Worm (Caenorhabditis elegans) whole organism, late embryonic: ENCODE results near the gene R03H10.4.

Experiments used
- C38D4.7 ChIP-seq: fragments of 200-800 bp; sonication (Bioruptor generic); optimal IDR thresholded peaks from 2 replicates; lab custom pipeline; 2018; ENCODE audit warnings: mild to moderate bottlenecking, missing genetic modification characterization, moderate library complexity, missing compliant biosample characterization
- ceh-30 ChIP-seq: fragments of 150-350 bp; optimal IDR thresholded peaks from 2 replicates; lab custom pipeline; 2014; ENCODE audit warnings: missing biosample characterization, missing genetic modification characterization
- ets-4 ChIP-seq: sonication (generic microtip); optimal IDR thresholded peaks from 2 replicates; lab custom pipeline; 2016; ENCODE audit warnings: missing genetic modification characterization, missing compliant biosample characterization
- pha-4 ChIP-seq: fragments of 150-350 bp; optimal IDR thresholded peaks from 2 replicates; lab custom pipeline; 2018; ENCODE audit warnings: missing biosample characterization, missing genetic modification reagents, missing genetic modification characterization
- rnt-1 ChIP-seq: sonication (generic microtip); optimal IDR thresholded peaks from 2 replicates; lab custom pipeline; 2016; ENCODE audit warnings: missing genetic modification characterization, missing compliant biosample characterization
- sdc-2 ChIP-seq: sonication (generic microtip); optimal IDR thresholded peaks from 2 replicates; lab custom pipeline; 2016; ENCODE audit warnings: missing genotype, missing genetic modification characterization, missing compliant biosample characterization
- syd-9 ChIP-seq: sonication (generic microtip); optimal IDR thresholded peaks from 2 replicates; lab custom pipeline; 2016; ENCODE audit warnings: mild to moderate bottlenecking, missing genetic modification characterization, moderate library complexity, missing compliant biosample characterization
- unc-86 ChIP-seq: sonication (generic microtip); optimal IDR thresholded peaks from 2 replicates; lab custom pipeline; 2016; ENCODE audit warnings: missing genetic modification characterization, missing compliant biosample characterization

ce11 chrII:4203729-4204184 is 35.5 kb upstream of the R03H10.4 start, which contains the start of gene mth-1:
- no peak for TF ChIP-seq syd-9
- TF ChIP-seq C38D4.7 (GFP tag; lab: Kevin White, UChicago) = no peak
- TF ChIP-seq pha-4 (tag; lab: Kevin White, UChicago) = no peak
- TF ChIP-seq ceh-30 (tag; lab: Kevin White, UChicago) = no peak
- no peak for TF ChIP-seq sdc-2 (tag; lab: Kevin White, UChicago)
- TF ChIP-seq unc-86 (tag; lab: Kevin White, UChicago) = no peak
- no peak for TF ChIP-seq ets-4 (tag; lab: Kevin White, UChicago)
- no peak for TF ChIP-seq rnt-1 (tag; lab: Kevin White, UChicago)
